Worm (Caenorhabditis elegans): ENCODE data around the gene F54E2.5.

ce11 chrV:2774042-2774441, 41.8 kb downstream of the F54E2.5 start, which contains the start of gene srj-18:
- TF ChIP-seq lin-38 (GFP tag; IDR thresholded peaks at IDR 0.05) (no peak), egl-43 (GFP tag; IDR thresholded peaks at IDR 0.05) (no peak), nhr-11 (tag; optimal IDR thresholded peaks at IDR 0.05) (no peak), mep-1 (tag; optimal IDR thresholded peaks at IDR 0.05) (no peak), nhr-77 (tag; optimal IDR thresholded peaks at IDR 0.05) (no peak), pha-4 (GFP tag; IDR thresholded peaks at IDR 0.05) (no peak), pha-4 (tag; optimal IDR thresholded peaks at IDR 0.05) (no peak), jun-1 (tag; optimal IDR thresholded peaks at IDR 0.05) (no peak)

All from whole organism, L4 larva.